Worm (Caenorhabditis elegans) whole organism, L1 larva: ENCODE results near the gene mip-1.

Source experiments
- C04F5.9 ChIP-seq: sonication (generic microtip); optimal IDR thresholded peaks from 2 replicates; lab custom pipeline; 2016; ENCODE audit warnings: missing genetic modification characterization, missing compliant biosample characterization
- C34B4.2 ChIP-seq: sonication (generic microtip); optimal IDR thresholded peaks from 2 replicates; lab custom pipeline; 2017; ENCODE audit warnings: mild to moderate bottlenecking, missing genetic modification characterization, missing compliant biosample characterization
- aha-1 ChIP-seq: fragments of 150-350 bp; optimal IDR thresholded peaks from 2 replicates; lab custom pipeline; 2014; ENCODE audit warnings: missing biosample characterization, missing genetic modification characterization
- alr-1 ChIP-seq: fragments of 200-800 bp; sonication (Bioruptor generic); optimal IDR thresholded peaks from 2 replicates; lab custom pipeline; 2018; ENCODE audit warnings: borderline replicate concordance, mild to moderate bottlenecking, missing genetic modification characterization, missing compliant biosample characterization
- aly-2 ChIP-seq: fragments of 150-350 bp; optimal IDR thresholded peaks from 2 replicates; lab custom pipeline; 2014; ENCODE audit warnings: missing biosample characterization, missing genetic modification characterization
- ama-1 ChIP-seq: fragments of 150-350 bp; optimal IDR thresholded peaks from 2 replicates; lab custom pipeline; 2014
- ceh-82 ChIP-seq, 3 experiments: fragments of 150-350 bp in 1 of 3; sonication (generic microtip) in 2 of 3; optimal IDR thresholded peaks; 2 replicates each; lab custom pipeline; 2014 to 2017; ENCODE audit warnings: missing biosample characterization in 3 of 3, missing genetic modification characterization in 3 of 3
- ceh-90 ChIP-seq: sonication (generic microtip); optimal IDR thresholded peaks from 2 replicates; lab custom pipeline; 2016; ENCODE audit warnings: missing genetic modification characterization, missing compliant biosample characterization
- dpl-1 ChIP-seq, 3 experiments: fragments of 150-350 bp in 2 of 3; sonication (generic microtip) in 1 of 3; optimal IDR thresholded peaks; 2 replicates each; lab custom pipeline; 2014 to 2017; ENCODE audit warnings: missing biosample characterization in 3 of 3, missing genetic modification characterization in 3 of 3, missing genetic modification reagents in 3 of 3
- efl-1 ChIP-seq, 4 experiments: fragments of 150-350 bp; optimal IDR thresholded peaks in 3 of 4; peaks in 1 of 4; 1 replicate in 1 of 4; 2 replicates in 3 of 4; lab custom pipeline; 2014; ENCODE audit warnings: missing biosample characterization in 2 of 4, missing genetic modification characterization in 2 of 4, missing genetic modification reagents in 2 of 4
- egl-13 ChIP-seq: sonication (generic microtip); optimal IDR thresholded peaks from 2 replicates; lab custom pipeline; 2016; ENCODE audit warnings: missing genotype, missing genetic modification reagents, missing genetic modification characterization, missing compliant biosample characterization
- egl-27 ChIP-seq, 2 experiments: fragments of 150-350 bp in 1 of 2; sonication (generic microtip); optimal IDR thresholded peaks; 3 replicates each; lab custom pipeline; 2017 to 2018; ENCODE audit warnings: missing biosample characterization in 2 of 2, missing genetic modification characterization in 2 of 2, missing genetic modification reagents in 2 of 2
- elt-2 ChIP-seq: sonication (generic microtip); optimal IDR thresholded peaks from 2 replicates; lab custom pipeline; 2016; ENCODE audit warnings: missing genetic modification characterization, mild to moderate bottlenecking, inconsistent platforms, missing compliant biosample characterization, missing genetic modification reagents
- elt-3 ChIP-seq, 6 experiments: fragments of 150-350 bp in 1 of 6; sonication (generic microtip); optimal IDR thresholded peaks; 2 replicates each; lab custom pipeline; 2017 to 2018; ENCODE audit warnings: missing biosample characterization in 6 of 6, missing genetic modification characterization in 6 of 6, inconsistent platforms in 1 of 6
- ets-5 ChIP-seq: fragments of 200-800 bp; sonication (Bioruptor generic); IDR thresholded peaks from 2 replicates; pipeline ENCODE4 v1.3.6; 2022; ENCODE audit warnings: missing genetic modification characterization, missing compliant biosample characterization
- fkh-10 ChIP-seq: sonication (generic microtip); optimal IDR thresholded peaks from 2 replicates; lab custom pipeline; 2017; ENCODE audit warnings: missing biosample characterization, missing genetic modification reagents, missing genetic modification characterization
- fkh-4 ChIP-seq: sonication (generic microtip); optimal IDR thresholded peaks from 2 replicates; lab custom pipeline; 2016; ENCODE audit warnings: missing compliant biosample characterization, missing genetic modification characterization, borderline replicate concordance
- grh-1 ChIP-seq: fragments of 200-800 bp; sonication (Bioruptor generic); IDR thresholded peaks from 2 replicates; pipeline ENCODE4 v1.3.6; 2022; ENCODE audit warnings: missing genetic modification reagents, missing genetic modification characterization, missing compliant biosample characterization
- hlh-17 ChIP-seq: fragments of 200-800 bp; sonication (Bioruptor generic); optimal IDR thresholded peaks from 2 replicates; lab custom pipeline; 2018; ENCODE audit warnings: missing genetic modification characterization, mild to moderate bottlenecking, missing compliant biosample characterization, moderate library complexity, borderline replicate concordance
- hlh-4 ChIP-seq: sonication (generic microtip); optimal IDR thresholded peaks from 2 replicates; lab custom pipeline; 2016; ENCODE audit warnings: mild to moderate bottlenecking, missing genetic modification characterization, missing compliant biosample characterization
- hpl-2 ChIP-seq: fragments of 150-350 bp; optimal IDR thresholded peaks from 2 replicates; lab custom pipeline; 2014; ENCODE audit warnings: missing biosample characterization, missing genetic modification reagents, missing genetic modification characterization
- irx-1 ChIP-seq: sonication (generic microtip); optimal IDR thresholded peaks from 2 replicates; lab custom pipeline; 2016; ENCODE audit warnings: missing genetic modification characterization, missing compliant biosample characterization
- isw-1 ChIP-seq: fragments of 200-800 bp; sonication (Bioruptor generic); IDR thresholded peaks from 2 replicates; pipeline ENCODE4 v1.3.6; 2022; ENCODE audit warnings: missing genetic modification characterization, missing compliant biosample characterization
- lin-15B ChIP-seq: fragments of 150-350 bp; sonication (generic microtip); optimal IDR thresholded peaks from 3 replicates; lab custom pipeline; 2014; ENCODE audit warnings: missing biosample characterization, missing genetic modification characterization
- lir-3 ChIP-seq: sonication (generic microtip); optimal IDR thresholded peaks from 2 replicates; lab custom pipeline; 2016; ENCODE audit warnings: mild to moderate bottlenecking, missing genetic modification characterization, moderate library complexity, missing compliant biosample characterization; ENCODE audit not compliant: poor library complexity
- lsy-2 ChIP-seq, 2 experiments: fragments of 150-350 bp; optimal IDR thresholded peaks; 2 replicates each; lab custom pipeline; 2014; ENCODE audit warnings: missing biosample characterization in 2 of 2, missing genetic modification characterization in 2 of 2
- mab-9 ChIP-seq: fragments of 200-800 bp; sonication (Bioruptor generic); IDR thresholded peaks from 2 replicates; pipeline ENCODE4 v1.3.6; 2022; ENCODE audit warnings: missing genetic modification reagents, missing genetic modification characterization, missing compliant biosample characterization
- nhr-11 ChIP-seq: fragments of 150-350 bp; optimal IDR thresholded peaks from 2 replicates; lab custom pipeline; 2014; ENCODE audit warnings: missing biosample characterization, missing genetic modification characterization
- nhr-12 ChIP-seq: sonication (generic microtip); optimal IDR thresholded peaks from 2 replicates; lab custom pipeline; 2017; ENCODE audit warnings: missing biosample characterization, missing genetic modification characterization
- nhr-19 ChIP-seq: fragments of 200-800 bp; sonication (Bioruptor generic); conservative IDR thresholded peaks from 2 replicates; pipeline ENCODE4 v1.3.6; 2022; ENCODE audit warnings: missing genetic modification characterization, missing compliant biosample characterization
- nhr-20 ChIP-seq: sonication (generic microtip); optimal IDR thresholded peaks from 2 replicates; lab custom pipeline; 2016; ENCODE audit warnings: mild to moderate bottlenecking, missing genetic modification characterization, missing compliant biosample characterization
- nhr-47 ChIP-seq: sonication (generic microtip); optimal IDR thresholded peaks from 2 replicates; lab custom pipeline; 2016; ENCODE audit warnings: mild to moderate bottlenecking, missing genetic modification characterization, moderate library complexity, missing compliant biosample characterization
- nhr-84 ChIP-seq: sonication (generic microtip); optimal IDR thresholded peaks from 2 replicates; lab custom pipeline; 2017; ENCODE audit warnings: missing biosample characterization, missing genetic modification characterization
- skn-1 ChIP-seq: fragments of 150-350 bp; optimal IDR thresholded peaks from 2 replicates; lab custom pipeline; 2014; ENCODE audit warnings: missing biosample characterization, missing genetic modification characterization
- tlp-1 ChIP-seq: fragments of 150-350 bp; optimal IDR thresholded peaks from 2 replicates; lab custom pipeline; 2014; ENCODE audit warnings: missing biosample characterization, missing genetic modification characterization
- unc-86 ChIP-seq: sonication (generic microtip); optimal IDR thresholded peaks from 2 replicates; lab custom pipeline; 2016; ENCODE audit warnings: missing genetic modification characterization, missing compliant biosample characterization
- zag-1 ChIP-seq: fragments of 150-350 bp; optimal IDR thresholded peaks from 2 replicates; lab custom pipeline; 2014; ENCODE audit warnings: missing biosample characterization, missing genetic modification characterization
- zip-4 ChIP-seq: fragments of 200-800 bp; sonication (Bioruptor generic); optimal IDR thresholded peaks from 2 replicates; lab custom pipeline; 2018; ENCODE audit warnings: mild to moderate bottlenecking, missing genetic modification characterization, moderate library complexity, missing compliant biosample characterization

The mip-1 gene

DNA sequence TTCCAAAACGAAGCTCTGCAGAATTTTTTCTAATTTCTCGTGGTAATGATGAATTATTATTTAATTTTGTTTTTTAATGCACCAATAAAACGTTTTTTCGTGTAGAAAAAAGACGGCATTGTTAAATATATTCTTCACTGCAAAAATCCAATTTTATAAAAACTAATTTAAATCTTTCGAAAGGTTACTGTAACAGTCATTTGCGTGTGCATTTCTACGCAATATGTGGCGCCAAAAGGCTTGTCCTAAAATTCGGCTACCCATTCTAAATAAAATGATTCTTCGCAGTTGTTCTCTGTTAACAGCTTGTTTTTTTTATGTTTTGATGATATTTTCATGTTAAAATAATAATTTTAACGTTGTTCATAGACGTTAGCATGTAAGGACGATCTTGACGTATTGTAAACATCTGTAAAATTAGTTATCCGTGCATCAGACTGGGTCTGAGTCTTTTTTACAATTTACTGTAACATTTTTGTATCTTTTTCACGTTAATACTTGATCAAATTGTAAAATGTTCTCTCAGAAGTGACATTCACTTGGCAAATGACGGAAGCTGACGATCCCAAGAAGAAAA lies at the start of gene mip-1:
Gene mip-1, plus strand, starts transcription at position 527 of the 577 bp plus-strand sequence.
- TF ChIP-seq fkh-10 (GFP tag; lab: Kevin White, UChicago) (no peak), aha-1 (no peak), tlp-1 (tag; lab: Kevin White, UChicago) (no peak), zag-1 (tag; lab: Kevin White, UChicago) (no peak), egl-27 (tag; optimal IDR thresholded peaks at IDR 0.05; lab: Kevin White, UChicago) (no peak), elt-3 (tag; optimal IDR thresholded peaks at IDR 0.05; lab: Kevin White, UChicago) (no peak), hlh-17 (no peak), unc-86 (tag; lab: Kevin White, UChicago) (no peak), skn-1 (tag; lab: Kevin White, UChicago) (no peak), ama-1 (lab: Kevin White, UChicago) (no peak), irx-1 (tag; lab: Kevin White, UChicago) (no peak), nhr-19 (GFP tag; lab: Robert Waterston, UW) (no peak), ets-5 (GFP tag; lab: Robert Waterston, UW) (no peak), ceh-82 (tag; optimal IDR thresholded peaks at IDR 0.05; lab: Kevin White, UChicago) (no peak), nhr-20 (tag; lab: Kevin White, UChicago) (no peak), nhr-84 (tag; lab: Kevin White, UChicago) (no peak), aly-2 (no peak), zip-4 (GFP tag; lab: Kevin White, UChicago) (no peak)
- TF ChIP-seq, all 84 proteins: peak for 0

DNA sequence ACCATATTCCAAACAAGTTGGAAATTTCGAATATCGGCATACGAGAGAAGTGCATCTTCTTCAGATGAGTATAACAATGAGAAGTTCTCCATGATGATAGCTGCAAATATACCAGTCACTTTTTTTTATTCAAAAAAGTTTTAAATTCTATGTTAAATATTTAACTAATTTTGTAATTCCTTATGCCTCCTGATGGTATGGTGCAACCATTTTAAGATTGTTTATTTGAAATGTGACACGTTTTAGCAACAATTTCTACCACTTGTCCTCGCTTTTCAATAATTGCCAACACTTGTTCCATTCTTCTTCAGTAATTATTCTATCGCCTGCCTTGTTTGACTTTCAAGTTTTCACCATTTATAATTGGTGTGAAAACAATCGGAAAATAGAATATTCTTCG lies 47.0 kb upstream of the mip-1 start, which contains the start of gene F17C8.6:
Gene F17C8.6, minus strand, starts transcription at position 101 of the 400 bp plus-strand sequence.
- no peak for TF ChIP-seq nhr-11 (tag; lab: Kevin White, UChicago)
- TF ChIP-seq nhr-47 (tag; lab: Kevin White, UChicago): no peak
- TF ChIP-seq ceh-82 (tag; optimal IDR thresholded peaks at IDR 0.05; lab: Kevin White, UChicago): no peak
- TF ChIP-seq nhr-19 (GFP tag; lab: Robert Waterston, UW): no peak
- no peak for TF ChIP-seq ceh-90

DNA sequence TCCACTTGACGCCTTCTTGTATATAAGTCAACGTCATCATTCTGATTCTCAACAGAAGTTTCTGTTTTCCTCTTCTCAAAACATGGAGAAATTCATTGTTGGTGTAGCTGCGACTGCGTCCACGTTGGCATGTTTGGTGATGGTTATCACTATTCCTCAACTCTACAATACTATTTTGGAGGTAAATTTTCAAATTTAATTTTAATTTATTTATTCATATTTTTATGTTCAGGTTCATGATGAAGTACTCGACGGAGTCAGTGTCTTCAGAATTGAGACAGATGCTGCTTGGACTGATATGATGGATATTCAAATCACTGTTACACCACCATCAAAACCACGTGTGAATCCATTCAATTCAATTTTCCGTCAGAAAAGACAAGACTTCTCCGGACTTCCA lies 44.8 kb upstream of the mip-1 start, which contains the start of gene col-89:
Gene col-89, plus strand, starts transcription at position 19 of the 400 bp plus-strand sequence.
- no peak for TF ChIP-seq efl-1 (optimal IDR thresholded peaks at IDR 0.05; lab: Kevin White, UChicago)
- peak in 1 of 2 experiments; percentile 66 for TF ChIP-seq efl-1 (GFP tag; optimal IDR thresholded peaks at IDR 0.05 in 1 of 2; lab: Kevin White, UChicago)
- no peak for TF ChIP-seq aha-1

DNA sequence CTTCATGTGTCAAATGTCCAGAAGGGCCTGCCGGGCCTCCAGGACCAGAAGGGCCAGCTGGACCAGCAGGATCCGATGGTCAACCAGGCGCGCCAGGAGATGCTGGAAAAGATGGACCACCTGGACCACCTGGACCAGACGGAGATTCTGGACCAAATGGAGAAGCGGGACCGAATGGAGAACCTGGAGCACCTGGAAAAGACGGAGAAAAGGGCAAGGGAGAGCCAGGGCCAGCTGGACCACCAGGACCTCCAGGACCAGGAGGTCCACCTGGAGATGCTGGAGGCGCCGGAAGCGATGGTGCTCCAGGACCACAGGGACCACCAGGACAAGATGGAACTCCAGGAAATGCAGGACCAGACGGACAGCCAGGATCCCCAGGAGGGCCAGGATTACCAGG lies 44.2 kb upstream of the mip-1 start:
- no peak for TF ChIP-seq efl-1 (optimal IDR thresholded peaks at IDR 0.05; lab: Kevin White, UChicago)
- peak in 1 of 2 experiments; percentile 10 for TF ChIP-seq efl-1 (GFP tag; optimal IDR thresholded peaks at IDR 0.05 in 1 of 2; lab: Kevin White, UChicago)
- TF ChIP-seq elt-3 (tag; optimal IDR thresholded peaks at IDR 0.05; lab: Kevin White, UChicago): no peak

DNA sequence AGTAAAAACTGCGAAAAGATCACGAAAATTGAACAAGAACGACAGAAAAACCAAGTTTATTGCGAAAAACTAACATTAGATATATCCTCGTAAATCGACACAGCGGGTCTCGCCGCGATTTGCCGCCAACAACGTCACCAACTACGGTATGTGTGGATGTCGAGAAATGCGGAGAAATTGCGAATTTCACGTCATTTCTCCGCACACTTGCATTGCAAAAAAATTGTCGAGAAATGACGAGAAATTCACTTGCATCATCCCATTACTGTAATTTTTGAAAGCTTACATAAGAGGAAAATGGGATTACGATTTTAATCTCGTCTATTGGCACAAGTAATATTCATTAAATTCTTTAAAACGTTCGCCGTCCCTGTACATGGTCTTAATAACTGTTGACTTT lies 40.3 kb upstream of the mip-1 start:
- TF ChIP-seq mab-9 (GFP tag; lab: Robert Waterston, UW): 0 out of 2 replicates have a peak, but pooled peaks have one; percentile 34
- TF ChIP-seq isw-1 (GFP tag; lab: Robert Waterston, UW): peak; percentile 59
- peak; percentile 64 for TF ChIP-seq nhr-19 (GFP tag; lab: Robert Waterston, UW)
- peak; percentile 95 for TF ChIP-seq C04F5.9 (tag; lab: Kevin White, UChicago)
- 0 out of 2 replicates have a peak, but pooled peaks have one; percentile 29 for TF ChIP-seq grh-1 (GFP tag; lab: Robert Waterston, UW)
- peak in 1 of 2 experiments; percentile 23 for TF ChIP-seq lsy-2 (tag; optimal IDR thresholded peaks at IDR 0.05; lab: Kevin White, UChicago)

DNA sequence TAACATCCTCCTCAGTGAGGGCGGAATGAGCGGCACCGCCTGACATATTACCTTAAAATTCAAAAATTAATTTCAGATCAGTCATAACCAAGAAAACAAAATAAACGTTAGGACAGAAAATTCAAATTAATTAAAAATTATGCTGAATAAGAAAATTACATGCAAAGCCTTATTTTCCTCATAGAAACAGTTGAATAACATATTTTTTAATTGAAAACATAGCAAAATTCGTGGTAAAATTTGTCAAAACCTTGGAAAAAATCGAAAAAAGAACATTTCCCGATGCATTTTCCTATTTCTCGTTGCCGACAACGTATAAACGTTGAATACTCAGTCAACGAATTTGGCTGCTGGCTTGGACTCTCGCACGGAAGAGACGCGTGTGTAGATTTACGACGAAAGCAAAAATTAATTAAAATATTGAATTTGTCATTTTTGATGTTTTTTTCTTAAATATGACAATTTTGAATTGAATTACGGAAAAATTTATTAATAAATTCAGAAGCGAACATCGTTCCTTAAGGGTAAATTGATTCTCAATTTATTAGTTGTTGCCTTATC lies 38.8 kb upstream of the mip-1 start, which contains the start of the genes rps-0 and rbg-3:
Gene rps-0, minus strand, starts transcription at position 51 of the 561 bp plus-strand sequence.
Gene rbg-3, plus strand, starts transcription at position 424 of the 561 bp plus-strand sequence.
- TF ChIP-seq aly-2: peak; percentile 66
- no peak for TF ChIP-seq C34B4.2 (tag; lab: Kevin White, UChicago)
- TF ChIP-seq skn-1 (tag; lab: Kevin White, UChicago): peak; percentile 76
- TF ChIP-seq egl-13 (tag; lab: Kevin White, UChicago): peak; percentile 82
- peak; percentile 92 for TF ChIP-seq lin-15B
- peak; percentile 88 to 93 (median 93) for TF ChIP-seq dpl-1 (GFP tag; optimal IDR thresholded peaks at IDR 0.05; lab: Kevin White, UChicago)
- TF ChIP-seq hlh-4: no peak
- peak; percentile 49 for TF ChIP-seq elt-2 (tag; lab: Kevin White, UChicago)
- TF ChIP-seq zag-1 (tag; lab: Kevin White, UChicago): no peak
- TF ChIP-seq efl-1 (optimal IDR thresholded peaks at IDR 0.05; lab: Kevin White, UChicago): peak; percentile 94 to 95
- peak; percentile 88 to 99 for TF ChIP-seq efl-1 (GFP tag; optimal IDR thresholded peaks at IDR 0.05 in 1 of 2; lab: Kevin White, UChicago)
- TF ChIP-seq lir-3 (tag; lab: Kevin White, UChicago): peak; percentile 75
- no peak for TF ChIP-seq alr-1 (tag; lab: Kevin White, UChicago)
- peak; percentile 55 for TF ChIP-seq hpl-2 (GFP tag; lab: Kevin White, UChicago)
- peak; percentile 93 for TF ChIP-seq nhr-19 (GFP tag; lab: Robert Waterston, UW)
- TF ChIP-seq nhr-12 (tag; lab: Kevin White, UChicago): no peak
- TF ChIP-seq fkh-4 (tag; lab: Kevin White, UChicago): peak; percentile 52
